Fruit fly (Drosophila melanogaster) whole organism, embryonic: Measurements from ENCODE around the gene CG5618.

Source experiments
- Abd-B ChIP-seq: fragments of 200-800 bp; sonication (Bioruptor generic); optimal IDR thresholded peaks from 2 replicates; lab custom pipeline; 2018; ENCODE audit warnings: missing biosample characterization, mild to moderate bottlenecking, missing genetic modification characterization, moderate library complexity
- CG10321 ChIP-seq: fragments of 200-800 bp; sonication (Bioruptor generic); IDR thresholded peaks from 2 replicates; pipeline ENCODE4 v1.3.6; 2022; ENCODE audit warnings: missing biosample characterization, missing genetic modification characterization
- CG11695 ChIP-seq: fragments of 200-800 bp; sonication (Bioruptor generic); IDR thresholded peaks from 3 replicates; pipeline ENCODE4 v1.3.6; 2022; ENCODE audit warnings: missing biosample characterization, missing genetic modification characterization
- CG1233 ChIP-seq: fragments of 200-800 bp; sonication (Bioruptor generic); optimal IDR thresholded peaks from 4 replicates; lab custom pipeline; 2018; ENCODE audit warnings: missing biosample characterization, mild to moderate bottlenecking, missing genetic modification characterization
- CG15479 ChIP-seq: fragments of 200-800 bp; sonication (Bioruptor generic); optimal IDR thresholded peaks from 3 replicates; lab custom pipeline; 2019; ENCODE audit warnings: missing biosample characterization, mild to moderate bottlenecking, missing genetic modification characterization, moderate library complexity
- CG15514 ChIP-seq: fragments of 200-800 bp; sonication (Bioruptor generic); optimal IDR thresholded peaks from 3 replicates; lab custom pipeline; 2017; ENCODE audit warnings: missing biosample characterization, missing genetic modification characterization, mild to moderate bottlenecking, moderate library complexity, missing genetic modification reagents
- CG1603 ChIP-seq: fragments of 200-800 bp; sonication (Bioruptor generic); optimal IDR thresholded peaks from 2 replicates; lab custom pipeline; 2019; ENCODE audit warnings: missing biosample characterization, mild to moderate bottlenecking, missing genetic modification characterization, moderate library complexity
- CG2199 ChIP-seq: fragments of 200-800 bp; sonication (Bioruptor generic); IDR thresholded peaks from 3 replicates; pipeline ENCODE4 v1.3.6; 2022; ENCODE audit warnings: missing biosample characterization, missing genetic modification characterization
- CG3281 ChIP-seq: fragments of 200-800 bp; sonication (Bioruptor generic); optimal IDR thresholded peaks from 3 replicates; lab custom pipeline; 2017; ENCODE audit warnings: missing biosample characterization, mild to moderate bottlenecking, missing genetic modification characterization
- CG6254 ChIP-seq: fragments of 200-800 bp; sonication (Bioruptor generic); optimal IDR thresholded peaks from 3 replicates; lab custom pipeline; 2017; ENCODE audit warnings: mild to moderate bottlenecking, missing biosample characterization, missing genetic modification reagents, missing genetic modification characterization
- CG6813 ChIP-seq: fragments of 200-800 bp; sonication (Bioruptor generic); optimal IDR thresholded peaks from 2 replicates; lab custom pipeline; 2017; ENCODE audit warnings: missing biosample characterization, missing genetic modification characterization, mild to moderate bottlenecking, moderate library complexity, missing genetic modification reagents
- CG7786 ChIP-seq: fragments of 200-800 bp; sonication (Bioruptor generic); optimal IDR thresholded peaks from 2 replicates; lab custom pipeline; 2016; ENCODE audit warnings: missing biosample characterization, missing genetic modification characterization
- CG7963 ChIP-seq: fragments of 200-800 bp; sonication (Bioruptor generic); IDR thresholded peaks from 3 replicates; pipeline ENCODE4 v1.3.6; 2022; ENCODE audit warnings: missing biosample characterization, missing genetic modification characterization; ENCODE audit not compliant: partially characterized antibody
- CG8924 ChIP-seq: fragments of 200-800 bp; optimal IDR thresholded peaks from 3 replicates; lab custom pipeline; 2019; ENCODE audit warnings: missing biosample characterization, mild to moderate bottlenecking, missing genetic modification characterization, moderate library complexity
- CoRest ChIP-seq: fragments of 200-800 bp; sonication (Bioruptor generic); optimal IDR thresholded peaks from 3 replicates; lab custom pipeline; 2018; ENCODE audit warnings: missing biosample characterization, mild to moderate bottlenecking, missing genetic modification characterization, moderate library complexity
- Doc2 ChIP-seq: fragments of 200-800 bp; sonication (Bioruptor generic); IDR thresholded peaks from 2 replicates; pipeline ENCODE4 v1.3.6; 2022; ENCODE audit warnings: missing biosample characterization, missing genetic modification characterization
- Ets65A ChIP-seq: fragments of 200-800 bp; sonication (Bioruptor generic); peaks from one replicate; lab custom pipeline; 2016; ENCODE audit warnings: missing biosample characterization, missing genetic modification characterization
- HmgD ChIP-seq: fragments of 200-800 bp; sonication (Bioruptor generic); optimal IDR thresholded peaks from 3 replicates; lab custom pipeline; 2016; ENCODE audit warnings: missing biosample characterization, missing genetic modification characterization
- Lim3 ChIP-seq: fragments of 200-800 bp; sonication (Bioruptor generic); IDR thresholded peaks from 2 replicates; pipeline ENCODE4 v1.3.6; 2022; ENCODE audit warnings: missing biosample characterization, missing genetic modification characterization
- Meics ChIP-seq: fragments of 200-800 bp; sonication (Bioruptor generic); optimal IDR thresholded peaks from 2 replicates; lab custom pipeline; 2017; ENCODE audit warnings: missing biosample characterization, mild to moderate bottlenecking, missing genetic modification characterization
- Myb ChIP-seq: fragments of 200-800 bp; sonication (Bioruptor generic); optimal IDR thresholded peaks from 2 replicates; lab custom pipeline; 2016; ENCODE audit warnings: missing biosample characterization, missing genetic modification characterization
- PHDP ChIP-seq: fragments of 200-800 bp; sonication (Bioruptor generic); optimal IDR thresholded peaks from 3 replicates; lab custom pipeline; 2018; ENCODE audit warnings: missing biosample characterization, mild to moderate bottlenecking, missing genetic modification characterization, moderate library complexity
- Pdp1 ChIP-seq, 2 experiments: fragments of 200-800 bp; sonication (Bioruptor generic); optimal IDR thresholded peaks; 3 replicates each; lab custom pipeline; 2016; ENCODE audit warnings: missing biosample characterization in 2 of 2, missing genetic modification characterization in 2 of 2, mild to moderate bottlenecking in 1 of 2, moderate library complexity in 1 of 2
- Stat92E ChIP-seq, 3 experiments: fragments of >200 bp in 2 of 3; fragments of 200-800 bp in 1 of 3; sonication (Bioruptor generic) in 1 of 3; optimal IDR thresholded peaks; 2 replicates each; lab custom pipeline; 2017 to 2019; ENCODE audit warnings: missing biosample characterization in 3 of 3, missing genetic modification characterization in 3 of 3, mild to moderate bottlenecking in 1 of 3, moderate library complexity in 1 of 3
- Tbp ChIP-seq: fragments of >200 bp; optimal IDR thresholded peaks from 2 replicates; lab custom pipeline; 2018; ENCODE audit warnings: missing biosample characterization, missing genetic modification characterization
- Trl ChIP-seq, 3 experiments: fragments of >200 bp in 2 of 3; fragments of 200-800 bp in 1 of 3; sonication (Bioruptor generic) in 1 of 3; optimal IDR thresholded peaks; 2 replicates in 1 of 3; 3 replicates in 2 of 3; lab custom pipeline; 2016 to 2017; ENCODE audit warnings: missing biosample characterization in 1 of 3, missing genetic modification characterization in 1 of 3
- ara ChIP-seq: fragments of 200-800 bp; sonication (Bioruptor generic); IDR thresholded peaks from 2 replicates; pipeline ENCODE4 v1.3.6; 2022; ENCODE audit warnings: missing biosample characterization, missing genetic modification characterization
- ash1 ChIP-seq: fragments of 200-800 bp; sonication (Bioruptor generic); optimal IDR thresholded peaks from 2 replicates; lab custom pipeline; 2018; ENCODE audit warnings: missing biosample characterization, mild to moderate bottlenecking, missing genetic modification characterization
- chif ChIP-seq, 2 experiments: fragments of 200-800 bp; sonication (Bioruptor generic); optimal IDR thresholded peaks; 3 replicates each; lab custom pipeline; 2016; ENCODE audit warnings: missing biosample characterization in 2 of 2, missing genetic modification characterization in 2 of 2
- chinmo ChIP-seq: fragments of 200-800 bp; sonication (Bioruptor generic); IDR thresholded peaks from 4 replicates; pipeline ENCODE4 v1.3.6; 2022; ENCODE audit warnings: missing biosample characterization, missing genetic modification characterization; ENCODE audit not compliant: partially characterized antibody
- eve ChIP-seq, 2 experiments: fragments of >200 bp; optimal IDR thresholded peaks; 2 replicates each; lab custom pipeline; 2017; ENCODE audit warnings: missing biosample characterization in 2 of 2, missing genetic modification characterization in 2 of 2
- fd102C ChIP-seq: fragments of 200-800 bp; sonication (Bioruptor generic); optimal IDR thresholded peaks from 2 replicates; lab custom pipeline; 2018; ENCODE audit warnings: missing biosample characterization, mild to moderate bottlenecking, missing genetic modification characterization, moderate library complexity
- gem ChIP-seq: fragments of 200-800 bp; sonication (Bioruptor generic); optimal IDR thresholded peaks from 2 replicates; lab custom pipeline; 2019; ENCODE audit warnings: missing biosample characterization, mild to moderate bottlenecking, missing genetic modification characterization, moderate library complexity
- gsb-n ChIP-seq: fragments of 200-800 bp; sonication (Bioruptor generic); optimal IDR thresholded peaks from 3 replicates; lab custom pipeline; 2018; ENCODE audit warnings: missing biosample characterization, mild to moderate bottlenecking, missing genetic modification characterization
- lbe ChIP-seq: fragments of 200-800 bp; sonication (Bioruptor generic); optimal IDR thresholded peaks from 2 replicates; lab custom pipeline; 2016; ENCODE audit warnings: missing biosample characterization, mild to moderate bottlenecking, missing genetic modification characterization
- lov ChIP-seq, 2 experiments: fragments of 200-800 bp in 1 of 2; fragments of >200 bp in 1 of 2; sonication (Bioruptor generic) in 1 of 2; IDR thresholded peaks in 1 of 2; optimal IDR thresholded peaks in 1 of 2; 2 replicates in 1 of 2; 3 replicates in 1 of 2; pipeline versions ENCODE4 v1.3.6 to Lab custom; 2017 to 2022; ENCODE audit warnings: missing biosample characterization in 1 of 2, missing genetic modification characterization in 1 of 2
- phol ChIP-seq: fragments of 200-800 bp; sonication (Bioruptor generic); optimal IDR thresholded peaks from 3 replicates; lab custom pipeline; 2018; ENCODE audit warnings: missing biosample characterization, mild to moderate bottlenecking, missing genetic modification characterization, moderate library complexity
- row ChIP-seq: fragments of 200-800 bp; sonication (Bioruptor generic); IDR thresholded peaks from 3 replicates; pipeline ENCODE4 v1.3.6; 2022; ENCODE audit warnings: missing biosample characterization, missing genetic modification characterization
- sqz ChIP-seq: fragments of 200-800 bp; sonication (Bioruptor generic); optimal IDR thresholded peaks from 3 replicates; lab custom pipeline; 2018; ENCODE audit warnings: missing biosample characterization, mild to moderate bottlenecking, missing genetic modification characterization
- tin ChIP-seq: fragments of 200-800 bp; sonication (Bioruptor generic); optimal IDR thresholded peaks from 3 replicates; lab custom pipeline; 2016; ENCODE audit warnings: missing biosample characterization, missing genetic modification characterization
- trem ChIP-seq: fragments of 200-800 bp; optimal IDR thresholded peaks from 3 replicates; lab custom pipeline; 2019; ENCODE audit warnings: missing biosample characterization, mild to moderate bottlenecking, missing genetic modification characterization, moderate library complexity
- twi ChIP-seq: fragments of 200-800 bp; optimal IDR thresholded peaks from 2 replicates; lab custom pipeline; 2019; ENCODE audit warnings: missing biosample characterization, mild to moderate bottlenecking, missing genetic modification characterization, moderate library complexity
- zen ChIP-seq: fragments of 200-800 bp; sonication (Bioruptor generic); optimal IDR thresholded peaks from 3 replicates; lab custom pipeline; 2018; ENCODE audit warnings: missing biosample characterization, mild to moderate bottlenecking, missing genetic modification characterization, moderate library complexity
- zfh1 ChIP-seq: fragments of 200-800 bp; sonication (Bioruptor generic); IDR thresholded peaks from 3 replicates; pipeline ENCODE4 v1.3.6; 2022; ENCODE audit warnings: missing biosample characterization, missing genetic modification characterization

The CG5618 gene

dm6 chr3L:20402665-20403492 lies 49.6 kb downstream of the CG5618 start (continued):
- peak in 1 of 2 experiments; percentile 8 for TF ChIP-seq Pdp1 (GFP tag; optimal IDR thresholded peaks at IDR 0.05; lab: Kevin White, UChicago)
- peak; percentile 30 for TF ChIP-seq CoRest (tag; lab: Kevin White, UChicago)
- TF ChIP-seq sqz (GFP tag; lab: Kevin White, UChicago) = no peak
- no peak for TF ChIP-seq PHDP (tag; lab: Kevin White, UChicago)
- no peak for TF ChIP-seq CG10321 (GFP tag; lab: Robert Waterston, UW)
- peak; percentile 56 for TF ChIP-seq CG8924
- no peak for TF ChIP-seq HmgD (GFP tag; lab: Kevin White, UChicago)
- TF ChIP-seq Abd-B (GFP tag; lab: Kevin White, UChicago) = no peak
- TF ChIP-seq zen (tag; lab: Kevin White, UChicago) = peak; percentile 93
- TF ChIP-seq CG15479 = peak; percentile 100
- TF ChIP-seq ara (GFP tag; lab: Robert Waterston, UW) = no peak
- peak; percentile 47 for TF ChIP-seq gsb-n (tag; lab: Kevin White, UChicago)
- TF ChIP-seq lbe (GFP tag; lab: Kevin White, UChicago) = peak; percentile 54
- 0 out of 3 replicates have a peak, but pooled peaks have one; percentile 27 for TF ChIP-seq CG11695 (GFP tag; lab: Robert Waterston, UW)
- peak; percentile 37 for TF ChIP-seq CG6254 (GFP tag; lab: Kevin White, UChicago)
- no peak for TF ChIP-seq CG7963 (GFP tag; lab: Robert Waterston, UW)
- TF ChIP-seq chif (GFP tag; optimal IDR thresholded peaks at IDR 0.05; lab: Kevin White, UChicago) = peak in 1 of 2 experiments; percentile 57
- TF ChIP-seq CG3281 (GFP tag; lab: Kevin White, UChicago) = no peak
- TF ChIP-seq Lim3 = no peak
- TF ChIP-seq tin (GFP tag; lab: Kevin White, UChicago) = no peak
- TF ChIP-seq CG1233 = peak; percentile 7
- TF ChIP-seq row (GFP tag; lab: Robert Waterston, UW) = peak; percentile 54
- TF ChIP-seq trem (tag; lab: Kevin White, UChicago) = peak; percentile 65
- TF ChIP-seq phol (tag; lab: Kevin White, UChicago) = peak; percentile 56
- TF ChIP-seq CG6813 = peak; percentile 15
- no peak for TF ChIP-seq Tbp
- no peak for TF ChIP-seq Trl (optimal IDR thresholded peaks at IDR 0.05; lab: Kevin White, UChicago)
- peak; percentile 7 for TF ChIP-seq Trl (GFP tag; optimal IDR thresholded peaks at IDR 0.05; lab: Kevin White, UChicago)
- peak; percentile 75 for TF ChIP-seq zfh1 (GFP tag; lab: Robert Waterston, UW)
- no peak for TF ChIP-seq CG15514 (GFP tag; lab: Kevin White, UChicago)
- peak; percentile 84 for TF ChIP-seq fd102C (GFP tag; lab: Kevin White, UChicago)
- peak; percentile 85 for TF ChIP-seq twi (tag; lab: Kevin White, UChicago)
- no peak for TF ChIP-seq lov (optimal IDR thresholded peaks at IDR 0.05; lab: Kevin White, UChicago)
- 0 out of 3 replicates have a peak, but pooled peaks have one; percentile 34 for TF ChIP-seq lov (GFP tag; IDR thresholded peaks at IDR 0.05; lab: Robert Waterston, UW)
- peak in 1 of 3 experiments; percentile 10 for TF ChIP-seq Stat92E (GFP tag; optimal IDR thresholded peaks at IDR 0.05; lab: Kevin White, UChicago)

- TF ChIP-seq Ets65A (GFP tag; lab: Kevin White, UChicago) = peak; percentile 48
- TF ChIP-seq CG1603 (tag; lab: Kevin White, UChicago) = peak; percentile 23
- TF ChIP-seq gem (tag; lab: Kevin White, UChicago) = peak; percentile 9
- TF ChIP-seq Doc2 = no peak
- TF ChIP-seq Meics (GFP tag; lab: Kevin White, UChicago) = no peak
- TF ChIP-seq ash1 (GFP tag; lab: Kevin White, UChicago) = no peak
- TF ChIP-seq row (GFP tag; lab: Robert Waterston, UW) = peak; percentile 27; the same call in 1 of the 3 replicates
- TF ChIP-seq CG15479 = no peak
- TF ChIP-seq chinmo = peak; percentile 66; the same call in 1 of the 4 replicates
- TF ChIP-seq Myb (GFP tag; lab: Kevin White, UChicago) = peak; percentile 21
- no peak for TF ChIP-seq CG7786 (GFP tag; lab: Kevin White, UChicago)
- 0 out of 3 replicates have a peak, but pooled peaks have one; percentile 0 for TF ChIP-seq CG2199 (GFP tag; lab: Robert Waterston, UW)
- TF ChIP-seq eve (GFP tag; optimal IDR thresholded peaks at IDR 0.05; lab: Kevin White, UChicago) = peak in 1 of 2 experiments; percentile 48
- TF ChIP-seq CG11695 (GFP tag; lab: Robert Waterston, UW) = no peak
These were observed 50.5 kb downstream of the CG5618 start for dm6 chr3L:20403493-20404379.
